Fruit fly (Drosophila melanogaster): ENCODE results near the gene Snx21.

DNA sequence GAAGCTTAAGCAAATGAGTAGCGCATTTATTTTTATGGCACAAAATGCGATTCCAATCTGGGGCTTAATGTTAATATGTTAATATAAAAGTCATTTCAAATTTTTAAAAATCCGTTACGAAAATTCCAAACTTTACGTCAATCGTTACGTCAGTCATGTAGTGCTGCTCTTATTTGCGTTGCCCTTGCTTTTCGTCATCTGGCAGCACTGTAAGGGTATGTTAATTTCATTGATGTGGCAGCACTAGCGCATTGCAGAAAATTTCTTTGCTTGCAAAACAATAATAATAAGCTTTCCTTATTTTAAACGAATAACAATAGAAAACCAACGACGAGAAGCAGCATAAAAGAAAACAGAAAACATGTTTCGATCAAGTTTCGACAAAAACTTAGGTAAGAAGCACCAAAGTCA lies 25.6 kb downstream of the Snx21 start, which contains the start of gene Hrs:
- TF ChIP-seq h (optimal IDR thresholded peaks at IDR 0.05) (no peak), insv (optimal IDR thresholded peaks at IDR 0.05) (no peak), ttk (optimal IDR thresholded peaks at IDR 0.05) (no peak), Myc (optimal IDR thresholded peaks at IDR 0.05) (no peak)
